Worm (Caenorhabditis elegans) whole organism, L1 larva: Measurements from ENCODE around the gene K07D4.6.

Source experiments
- ama-1 ChIP-seq: fragments of 150-350 bp; optimal IDR thresholded peaks from 2 replicates; lab custom pipeline; 2014
- fos-1 ChIP-seq: fragments of 150-350 bp; optimal IDR thresholded peaks from 2 replicates; lab custom pipeline; 2014; ENCODE audit warnings: missing biosample characterization, missing genetic modification characterization
- lsy-2 ChIP-seq, 2 experiments: fragments of 150-350 bp; optimal IDR thresholded peaks; 2 replicates each; lab custom pipeline; 2014; ENCODE audit warnings: missing biosample characterization in 2 of 2, missing genetic modification characterization in 2 of 2
- nhr-77 ChIP-seq: fragments of 150-350 bp; optimal IDR thresholded peaks from 2 replicates; lab custom pipeline; 2014; ENCODE audit warnings: missing biosample characterization, missing genetic modification characterization
- pqm-1 ChIP-seq: sonication (generic microtip); optimal IDR thresholded peaks from 3 replicates; lab custom pipeline; 2017; ENCODE audit warnings: missing biosample characterization, missing genetic modification characterization
- skn-1 ChIP-seq: fragments of 150-350 bp; optimal IDR thresholded peaks from 2 replicates; lab custom pipeline; 2014; ENCODE audit warnings: missing biosample characterization, missing genetic modification characterization
- swsn-7 ChIP-seq: sonication (generic microtip); optimal IDR thresholded peaks from 2 replicates; lab custom pipeline; 2016; ENCODE audit warnings: missing genetic modification characterization, missing compliant biosample characterization

- no peak for TF ChIP-seq ama-1 (lab: Kevin White, UChicago)
- TF ChIP-seq pqm-1 (tag; lab: Kevin White, UChicago) = no peak
- no peak for TF ChIP-seq fos-1 (tag; lab: Kevin White, UChicago)
- TF ChIP-seq skn-1 (tag; lab: Kevin White, UChicago) = no peak
- no peak for TF ChIP-seq lsy-2 (tag; optimal IDR thresholded peaks at IDR 0.05; lab: Kevin White, UChicago)
- no peak for TF ChIP-seq swsn-7 (tag; lab: Kevin White, UChicago)
- TF ChIP-seq nhr-77 (tag; lab: Kevin White, UChicago) = no peak
Measured at ce11 chrII:4040066-4040465, 21.5 kb upstream of the K07D4.6 start.
